Worm (Caenorhabditis elegans) whole organism, L2 larva: ENCODE data around the gene E02H1.1.

Source experiments
- ZK546.5 ChIP-seq: sonication (generic microtip); optimal IDR thresholded peaks from 2 replicates; lab custom pipeline; 2017; ENCODE audit warnings: missing biosample characterization, missing genetic modification characterization
- ama-1 ChIP-seq: fragments of 150-350 bp; optimal IDR thresholded peaks from 2 replicates; lab custom pipeline; 2018; ENCODE audit warnings: inconsistent platforms
- ceh-82 ChIP-seq: fragments of 150-350 bp; optimal IDR thresholded peaks from 2 replicates; lab custom pipeline; 2014; ENCODE audit warnings: missing biosample characterization, missing genetic modification characterization
- mab-5 ChIP-seq: fragments of 150-350 bp; optimal IDR thresholded peaks from 2 replicates; lab custom pipeline; 2014; ENCODE audit warnings: missing biosample characterization, missing genetic modification characterization
- nhr-10 ChIP-seq: sonication (generic microtip); optimal IDR thresholded peaks from 2 replicates; lab custom pipeline; 2017; ENCODE audit warnings: missing biosample characterization, missing genetic modification characterization
- nhr-12 ChIP-seq: fragments of 150-350 bp; optimal IDR thresholded peaks from 2 replicates; lab custom pipeline; 2014; ENCODE audit warnings: missing biosample characterization, missing genetic modification characterization
- nhr-237 ChIP-seq: fragments of 150-350 bp; optimal IDR thresholded peaks from 2 replicates; lab custom pipeline; 2014; ENCODE audit warnings: missing biosample characterization, missing genetic modification characterization
- nhr-25 ChIP-seq: fragments of 150-350 bp; sonication (generic microtip); optimal IDR thresholded peaks from 3 replicates; lab custom pipeline; 2014; ENCODE audit warnings: missing biosample characterization, missing genetic modification characterization
- unc-39 ChIP-seq: fragments of 150-350 bp; optimal IDR thresholded peaks from 2 replicates; lab custom pipeline; 2014; ENCODE audit warnings: missing biosample characterization, missing genetic modification characterization
- unc-55 ChIP-seq: fragments of 150-350 bp; sonication (generic microtip); optimal IDR thresholded peaks from 3 replicates; lab custom pipeline; 2014; ENCODE audit warnings: missing biosample characterization, missing genetic modification reagents, missing genetic modification characterization
- unc-62 ChIP-seq: fragments of 150-350 bp; optimal IDR thresholded peaks from 2 replicates; lab custom pipeline; 2014; ENCODE audit warnings: missing biosample characterization, missing genetic modification reagents, missing genetic modification characterization

ce11 chrII:9611347-9611923 is 20.5 kb upstream of the E02H1.1 start, which contains the start of the genes T15H9.5 and T15H9.4:
- TF ChIP-seq ama-1, result no peak
- TF ChIP-seq mab-5 (tag; lab: Kevin White, UChicago), result no peak
- TF ChIP-seq unc-39 (tag; lab: Kevin White, UChicago), result no peak
- no peak for TF ChIP-seq nhr-10 (tag; lab: Kevin White, UChicago)
- TF ChIP-seq nhr-12, result no peak
- TF ChIP-seq ZK546.5 (tag; lab: Kevin White, UChicago), result no peak
- no peak for TF ChIP-seq ceh-82 (tag; lab: Kevin White, UChicago)
- TF ChIP-seq nhr-25, result no peak
- TF ChIP-seq unc-55, result no peak
- TF ChIP-seq nhr-237 (tag; lab: Kevin White, UChicago), result no peak
- TF ChIP-seq unc-62 (GFP tag; lab: Kevin White, UChicago), result no peak
